Worm (Caenorhabditis elegans): ENCODE measurements around the gene pdha-1.

Gene pdha-1

DNA sequence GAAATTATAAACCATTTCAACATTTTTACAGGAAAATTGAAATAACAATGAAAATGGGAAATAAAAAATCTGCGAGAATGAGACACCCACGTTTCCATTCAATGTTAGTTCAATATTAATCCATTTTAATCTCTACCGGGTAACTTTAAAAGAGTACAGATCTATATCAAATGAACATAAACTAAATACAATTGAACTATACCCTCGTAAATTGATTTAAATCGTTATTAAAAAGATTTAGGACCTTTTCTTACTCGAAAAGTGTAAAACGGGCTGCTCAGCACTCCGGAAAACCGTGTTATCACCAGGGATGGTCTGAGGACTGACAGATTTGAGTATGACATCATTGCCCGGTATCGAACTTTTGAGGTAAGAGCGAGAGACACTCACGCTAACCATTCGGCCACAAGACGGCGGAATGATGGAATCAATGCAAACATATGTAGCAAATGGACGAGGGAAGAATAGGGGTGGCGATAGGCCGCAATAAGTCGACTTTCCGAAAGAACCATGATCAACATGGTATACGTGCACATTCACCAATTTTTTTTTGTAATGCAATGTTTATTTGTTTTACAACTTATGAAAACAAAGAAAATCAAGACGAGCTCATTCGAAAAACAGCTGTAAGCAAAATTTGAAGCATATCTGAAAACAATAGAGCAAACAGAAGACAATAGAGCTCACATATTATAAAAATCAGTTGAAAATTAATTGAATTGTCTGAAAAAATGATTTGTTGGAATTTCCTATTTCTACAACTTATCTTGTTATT lies 41.0 kb downstream of the pdha-1 start, which contains the start of the genes chst-1 and C41C4.9 (continued):
- TF ChIP-seq aptf-3 (GFP tag; IDR thresholded peaks at IDR 0.05) (peak; percentile 89; the same call in 1 of the 2 replicates), ceh-58 (GFP tag; IDR thresholded peaks at IDR 0.05) (no peak), athp-1 (tag; optimal IDR thresholded peaks at IDR 0.05) (no peak), sptf-2 (GFP tag; optimal IDR thresholded peaks at IDR 0.05) (peak; percentile 94), pbrm-1 (GFP tag; IDR thresholded peaks at IDR 0.05) (no peak; the same call in 1 of the 2 replicates), F22D6.2 (tag; optimal IDR thresholded peaks at IDR 0.05) (peak; percentile 74), let-526 (GFP tag; IDR thresholded peaks at IDR 0.05) (no peak; the same call in 1 of the 2 replicates), him-1 (tag; optimal IDR thresholded peaks at IDR 0.05) (peak; percentile 92), mes-4 (tag; optimal IDR thresholded peaks at IDR 0.05) (peak; percentile 68), F57C9.4 (tag; optimal IDR thresholded peaks at IDR 0.05) (peak; percentile 49), Y79H2A.3 (GFP tag; conservative IDR thresholded peaks at IDR 0.05) (peak; percentile 68; the same call in 1 of the 2 replicates), F52B5.7 (tag; optimal IDR thresholded peaks at IDR 0.05) (peak; percentile 94), Y67H2A.10 (GFP tag; conservative IDR thresholded peaks at IDR 0.05) (no peak), T07F8.4 (tag; optimal IDR thresholded peaks at IDR 0.05) (peak; percentile 74), C06A6.2 (GFP tag; conservative IDR thresholded peaks at IDR 0.05) (peak; percentile 53; the same call in 1 of the 2 replicates), lin-26 (GFP tag; IDR thresholded peaks at IDR 0.05) (peak; percentile 98; the same call in 1 of the 2 replicates), rpc-1 (optimal IDR thresholded peaks at IDR 0.05) (peak; percentile 94), rpc-1 (tag; optimal IDR thresholded peaks at IDR 0.05) (peak; percentile 97), ztf-18 (tag; optimal IDR thresholded peaks at IDR 0.05) (peak; percentile 87), F23B12.7 (tag; optimal IDR thresholded peaks at IDR 0.05; ENCODE audit: insufficient read depth) (peak; percentile 81), atf-7 (tag; optimal IDR thresholded peaks at IDR 0.05) (peak; percentile 91), bed-2 (GFP tag; IDR thresholded peaks at IDR 0.05) (no peak), F49E8.2 (tag; optimal IDR thresholded peaks at IDR 0.05; ENCODE audit: insufficient read depth) (peak; percentile 41), F39B2.1 (GFP tag; IDR thresholded peaks at IDR 0.05) (peak; percentile 58; the same call in 1 of the 2 replicates), nfyb-1 (GFP tag; IDR thresholded peaks at IDR 0.05) (peak; percentile 91), F37B4.10 (GFP tag; IDR thresholded peaks at IDR 0.05) (0 out of 2 replicates have a peak, but pooled peaks have one; percentile 90), F10E7.11 (tag; optimal IDR thresholded peaks at IDR 0.05) (peak; percentile 88), ets-4 (GFP tag; optimal IDR thresholded peaks at IDR 0.05) (peak; percentile 91), mel-28 (tag; optimal IDR thresholded peaks at IDR 0.05; ENCODE audit: borderline replicate concordance) (no peak), Y53G8AR.9 (GFP tag; conservative IDR thresholded peaks at IDR 0.05) (0 out of 2 replicates have a peak, but pooled peaks have one; percentile 32), ztf-28 (GFP tag; IDR thresholded peaks at IDR 0.05) (no peak), efl-1 (GFP tag; optimal IDR thresholded peaks at IDR 0.05) (peak; percentile 43), sea-2 (GFP tag; IDR thresholded peaks at IDR 0.05) (no peak), zim-3 (tag; optimal IDR thresholded peaks at IDR 0.05) (peak; percentile 95), aptf-2 (GFP tag; conservative IDR thresholded peaks at IDR 0.05) (no peak), unc-62 (GFP tag; optimal IDR thresholded peaks at IDR 0.05) (no peak), fkh-3 (tag; optimal IDR thresholded peaks at IDR 0.05) (peak; percentile 84), egrh-3 (GFP tag; IDR thresholded peaks at IDR 0.05) (no peak), ztf-3 (GFP tag; optimal IDR thresholded peaks at IDR 0.05) (peak; percentile 36), pha-4 (tag; optimal IDR thresholded peaks at IDR 0.05) (no peak), bed-1 (GFP tag; IDR thresholded peaks at IDR 0.05) (0 out of 2 replicates have a peak, but pooled peaks have one; percentile 50), F33H1.4 (GFP tag; IDR thresholded peaks at IDR 0.05) (no peak; the same call in 1 of the 2 replicates), ceh-79 (tag; optimal IDR thresholded peaks at IDR 0.05) (peak; percentile 92), tbx-9 (tag; optimal IDR thresholded peaks at IDR 0.05; ENCODE audit: borderline replicate concordance) (peak; percentile 61), ceh-91 (GFP tag; IDR thresholded peaks at IDR 0.05) (no peak), attf-6 (GFP tag; IDR thresholded peaks at IDR 0.05) (peak; percentile 51; the same call in 1 of the 2 replicates), ztf-6 (GFP tag; IDR thresholded peaks at IDR 0.05) (peak; percentile 29; the same call in 1 of the 2 replicates), nhr-27 (tag; optimal IDR thresholded peaks at IDR 0.05) (no peak)
